Fruit fly (Drosophila melanogaster): ENCODE results near the gene Qtzl.

- TF ChIP-seq Trl (optimal IDR thresholded peaks at IDR 0.05) (no peak), Trl (GFP tag; optimal IDR thresholded peaks at IDR 0.05) (no peak), Optix (GFP tag; IDR thresholded peaks at IDR 0.05) (no peak), Lhr (GFP tag; optimal IDR thresholded peaks at IDR 0.05) (no peak), ttk (GFP tag; IDR thresholded peaks at IDR 0.05) (no peak), Ravus (GFP tag; IDR thresholded peaks at IDR 0.05) (no peak), NfI (GFP tag; optimal IDR thresholded peaks at IDR 0.05) (no peak), zen (tag; optimal IDR thresholded peaks at IDR 0.05) (no peak), CG14965 (GFP tag; optimal IDR thresholded peaks at IDR 0.05; ENCODE audit: borderline replicate concordance) (no peak)
Observed at dm6 chr2L:12024104-12024503, 28.6 kb downstream of the Qtzl start.

Data from whole organism, embryonic.